Worm (Caenorhabditis elegans) whole organism, mixed stage, embryonic: ENCODE results near the gene emc-6.

Experiments used
- blmp-1 ChIP-seq: fragments of 150-350 bp; optimal IDR thresholded peaks from 2 replicates; lab custom pipeline; 2014; ENCODE audit warnings: missing biosample characterization, missing genetic modification characterization
- ces-1 ChIP-seq: fragments of 150-350 bp; optimal IDR thresholded peaks from 2 replicates; lab custom pipeline; 2014; ENCODE audit warnings: missing biosample characterization, missing genetic modification reagents, missing genetic modification characterization
- drap-1 ChIP-seq: fragments of 200-800 bp; sonication (Bioruptor generic); optimal IDR thresholded peaks from 3 replicates; lab custom pipeline; 2018; ENCODE audit warnings: mild to moderate bottlenecking, missing genetic modification characterization, missing compliant biosample characterization
- hlh-1 ChIP-seq: fragments of 150-350 bp; optimal IDR thresholded peaks from 2 replicates; lab custom pipeline; 2014; ENCODE audit warnings: missing biosample characterization, missing genetic modification reagents, missing genetic modification characterization
- lsy-2 ChIP-seq: fragments of 150-350 bp; optimal IDR thresholded peaks from 2 replicates; lab custom pipeline; 2014; ENCODE audit warnings: missing biosample characterization, missing genetic modification characterization
- mab-5 ChIP-seq: fragments of 150-350 bp; optimal IDR thresholded peaks from 2 replicates; lab custom pipeline; 2014; ENCODE audit warnings: missing biosample characterization, missing genetic modification characterization
- nhr-12 ChIP-seq: fragments of 150-350 bp; optimal IDR thresholded peaks from 2 replicates; lab custom pipeline; 2014; ENCODE audit warnings: missing biosample characterization, missing genetic modification characterization
- nhr-2 ChIP-seq: fragments of 150-350 bp; optimal IDR thresholded peaks from 2 replicates; lab custom pipeline; 2014; ENCODE audit warnings: missing biosample characterization, missing genetic modification characterization
- nhr-237 ChIP-seq: fragments of 150-350 bp; optimal IDR thresholded peaks from 2 replicates; lab custom pipeline; 2014; ENCODE audit warnings: missing biosample characterization, missing genetic modification characterization
- snpc-4 ChIP-seq: fragments of 150-350 bp; optimal IDR thresholded peaks from 2 replicates; lab custom pipeline; 2014; ENCODE audit warnings: missing biosample characterization, missing genetic modification characterization
- sptf-1 ChIP-seq: sonication (generic microtip); optimal IDR thresholded peaks from 2 replicates; lab custom pipeline; 2017; ENCODE audit warnings: mild to moderate bottlenecking, missing genetic modification characterization, moderate library complexity, missing compliant biosample characterization
- unc-39 ChIP-seq: fragments of 150-350 bp; optimal IDR thresholded peaks from 2 replicates; lab custom pipeline; 2014; ENCODE audit warnings: missing biosample characterization, missing genetic modification characterization
- unc-62 ChIP-seq: fragments of 150-350 bp; optimal IDR thresholded peaks from 2 replicates; lab custom pipeline; 2014; ENCODE audit warnings: missing biosample characterization, missing genetic modification reagents, missing genetic modification characterization

- TF ChIP-seq lsy-2 (tag; lab: Kevin White, UChicago) (peak; percentile 66), snpc-4 (tag; lab: Kevin White, UChicago) (no peak), nhr-12 (tag; lab: Kevin White, UChicago) (no peak), ces-1 (GFP tag; lab: Kevin White, UChicago) (peak; percentile 87), hlh-1 (no peak), unc-62 (GFP tag; lab: Kevin White, UChicago) (no peak), blmp-1 (tag; lab: Kevin White, UChicago) (no peak), drap-1 (GFP tag; lab: Kevin White, UChicago) (no peak), sptf-1 (tag; lab: Kevin White, UChicago) (no peak), unc-39 (no peak), mab-5 (tag; lab: Kevin White, UChicago) (no peak), nhr-2 (no peak), nhr-237 (peak; percentile 37)
Observed at ce11 chrIV:7709701-7710100, at the start of gene emc-6, which contains the start of the genes mrpl-1 and mrps-24.
